Worm (Caenorhabditis elegans) whole organism, late embryonic: ENCODE measurements around the gene T06C10.3.
A peak's percentile ranks its signal among the peaks of the same experiment; 100 is the strongest.

Source experiments
- ama-1 ChIP-seq: fragments of 150-350 bp; optimal IDR thresholded peaks from 2 replicates; lab custom pipeline; 2014
- ceh-48 ChIP-seq: sonication (generic microtip); optimal IDR thresholded peaks from 2 replicates; lab custom pipeline; 2016; ENCODE audit warnings: missing genetic modification characterization, inconsistent platforms, missing compliant biosample characterization
- nhr-11 ChIP-seq: fragments of 150-350 bp; optimal IDR thresholded peaks from 2 replicates; lab custom pipeline; 2014; ENCODE audit warnings: missing biosample characterization, missing genetic modification characterization
- rnt-1 ChIP-seq: sonication (generic microtip); optimal IDR thresholded peaks from 2 replicates; lab custom pipeline; 2016; ENCODE audit warnings: missing genetic modification characterization, missing compliant biosample characterization
- unc-86 ChIP-seq: sonication (generic microtip); optimal IDR thresholded peaks from 2 replicates; lab custom pipeline; 2016; ENCODE audit warnings: missing genetic modification characterization, missing compliant biosample characterization

DNA sequence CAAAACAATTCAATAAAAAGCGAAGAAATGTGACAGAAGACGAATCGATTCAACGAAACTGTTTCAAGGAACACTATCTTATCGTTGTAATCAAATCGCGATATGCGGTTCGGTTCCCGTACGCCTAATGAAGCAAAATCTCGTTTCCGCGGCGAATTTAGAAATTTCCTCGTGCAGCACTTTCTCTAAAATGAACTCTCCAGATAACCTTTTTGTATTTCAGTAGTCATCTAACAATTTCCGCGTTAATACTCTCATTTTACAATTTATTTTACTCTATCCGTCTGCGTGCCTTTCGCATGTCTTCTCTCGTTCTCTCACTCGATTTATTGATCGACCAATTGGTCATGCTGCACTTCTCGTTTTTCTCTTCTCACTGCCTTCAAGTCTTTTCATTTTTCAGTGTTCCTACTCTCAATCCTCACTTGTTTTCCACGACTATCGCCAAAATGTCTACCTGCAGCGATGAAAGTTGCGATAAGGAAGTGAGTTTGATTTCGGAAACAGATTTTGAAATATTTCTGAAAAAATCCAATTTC is 39.7 kb downstream of the T06C10.3 start, which contains the start of the genes npp-27 and ntl-4:
- TF ChIP-seq nhr-11 (no peak), rnt-1 (tag; lab: Kevin White, UChicago) (no peak), ceh-48 (tag; lab: Kevin White, UChicago) (peak; percentile 24), ama-1 (lab: Kevin White, UChicago) (no peak), unc-86 (tag; lab: Kevin White, UChicago) (no peak)
